Worm (Caenorhabditis elegans): ENCODE measurements around the gene W08E12.6.

Gene W08E12.6

DNA sequence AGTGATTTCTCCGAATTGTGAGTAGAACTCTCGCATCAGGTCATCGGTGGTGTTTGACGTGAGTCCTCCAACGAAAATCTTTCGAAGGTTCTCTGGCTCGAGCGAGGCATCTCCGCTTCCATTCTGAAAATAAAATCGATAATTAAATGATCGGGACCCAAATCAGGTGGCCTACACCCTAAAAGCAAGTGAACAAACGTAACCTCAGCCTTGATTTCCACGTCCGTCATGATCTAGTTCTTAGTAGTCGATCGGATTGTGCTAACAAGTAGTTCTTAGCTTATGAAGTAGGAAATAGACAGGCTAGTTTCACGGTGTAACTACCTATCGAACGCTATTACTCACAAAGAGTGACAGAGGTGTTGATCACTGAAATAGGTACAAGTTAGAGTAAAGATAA, 39.8 kb downstream of the W08E12.6 start:
- no peak for TF ChIP-seq unc-62 (GFP tag; optimal IDR thresholded peaks at IDR 0.05)

DNA sequence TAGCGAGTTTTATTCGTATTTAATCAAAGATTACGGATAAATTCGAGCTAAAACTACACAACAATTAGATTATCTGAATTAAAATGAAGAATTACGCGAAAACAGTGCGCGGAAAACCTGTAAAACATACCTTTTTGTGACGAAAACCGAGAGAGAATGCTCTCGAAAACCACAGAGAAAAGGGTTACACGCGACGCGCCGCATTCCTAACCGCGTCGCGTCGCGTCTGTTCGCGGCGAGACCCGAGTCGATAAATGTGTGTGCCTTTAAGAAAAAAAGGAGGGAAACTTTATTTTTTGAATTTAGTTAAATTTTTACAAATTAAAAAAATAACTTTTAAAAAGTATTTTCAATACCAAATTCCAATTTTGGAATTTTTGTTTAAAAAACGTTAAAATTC, 40.3 kb downstream of the W08E12.6 start, which contains the start of gene hrpa-1:
Gene hrpa-1 (minus strand): TSS at position 192 of the 400 bp plus-strand sequence.
- no peak for TF ChIP-seq unc-62 (GFP tag; optimal IDR thresholded peaks at IDR 0.05)

DNA sequence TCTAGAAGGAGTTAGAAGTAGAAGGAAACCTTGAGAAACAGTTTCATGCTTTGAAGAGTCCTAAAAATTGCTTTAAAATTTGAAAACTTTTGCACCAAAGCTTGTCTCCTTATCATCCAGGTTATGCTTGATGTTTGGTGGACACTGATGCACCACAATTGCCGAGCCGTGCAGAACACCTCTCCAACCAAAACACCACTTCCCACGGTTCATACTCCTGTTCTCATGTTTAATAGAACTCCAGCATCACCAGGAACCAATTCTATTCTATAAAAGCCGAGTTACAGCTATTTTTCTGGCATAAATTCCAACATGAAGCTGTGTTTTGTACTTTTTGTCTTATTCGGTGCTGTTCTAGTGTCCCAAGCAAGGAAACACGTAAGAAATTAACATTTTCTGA, 42.8 kb downstream of the W08E12.6 start, which contains the start of gene F42A6.2:
Gene F42A6.2 (plus strand): TSS at position 301 of the 400 bp plus-strand sequence.
- TF ChIP-seq unc-62 (GFP tag; optimal IDR thresholded peaks at IDR 0.05) = no peak

DNA sequence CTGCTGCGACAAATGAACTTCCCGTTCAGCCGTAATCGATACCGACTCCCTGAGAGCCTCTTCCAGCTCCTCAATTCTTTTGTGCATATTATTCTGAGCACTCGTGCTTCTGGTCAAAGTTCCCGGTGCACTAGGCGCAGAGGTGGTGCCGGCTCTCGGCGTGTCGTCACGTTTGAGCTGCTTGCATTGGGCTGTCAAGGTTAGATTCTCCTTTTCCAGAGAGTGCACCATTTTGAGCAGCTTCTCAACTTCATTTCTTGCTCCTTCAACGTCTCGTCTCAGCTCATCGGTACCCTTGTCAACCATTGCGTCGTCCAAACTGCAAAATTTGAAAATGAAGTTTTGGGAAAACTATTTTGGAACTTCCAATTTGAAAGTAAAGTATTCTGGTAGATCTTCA, 47.1 kb downstream of the W08E12.6 start:
- TF ChIP-seq unc-62 (GFP tag; optimal IDR thresholded peaks at IDR 0.05) = no peak

DNA sequence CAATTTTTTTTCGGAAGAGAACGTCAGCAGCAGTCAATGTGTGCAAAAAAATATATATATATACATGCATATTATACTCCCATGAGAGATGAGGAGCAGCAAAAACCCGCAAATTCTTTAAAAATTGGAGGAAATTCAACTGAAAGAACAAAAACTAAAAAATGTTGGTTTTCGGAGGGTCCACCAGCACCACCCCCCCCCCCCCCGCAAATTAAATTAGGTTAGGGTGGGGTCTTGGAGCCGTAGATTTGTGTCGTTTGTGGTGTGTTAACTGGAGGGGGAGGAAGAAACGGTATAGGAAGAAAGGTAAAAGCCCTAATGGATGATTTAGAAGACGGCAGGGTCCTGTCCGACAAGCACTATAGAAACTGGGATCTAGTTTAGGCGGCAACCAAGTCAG, 49.9 kb downstream of the W08E12.6 start:
- no peak for TF ChIP-seq unc-62 (GFP tag; optimal IDR thresholded peaks at IDR 0.05)

Data from whole organism, dauer.